Worm (Caenorhabditis elegans) whole organism, young adult: Measurements from ENCODE around the gene C27H6.8.
A peak's percentile ranks its signal among the peaks of the same experiment; 100 is the strongest.

Experiments used
- B0019.2 ChIP-seq: fragments of 200-800 bp; sonication (Bioruptor generic); conservative IDR thresholded peaks from 2 replicates; pipeline ENCODE4 v1.3.6; 2022; ENCODE audit warnings: missing genetic modification reagents, missing genetic modification characterization, missing compliant biosample characterization
- B0261.1 ChIP-seq: sonication (generic microtip); optimal IDR thresholded peaks from 2 replicates; lab custom pipeline; 2016; ENCODE audit warnings: mild to moderate bottlenecking, missing genetic modification characterization, moderate library complexity, missing compliant biosample characterization
- F10E7.11 ChIP-seq: sonication (generic microtip); optimal IDR thresholded peaks from 2 replicates; lab custom pipeline; 2017; ENCODE audit warnings: mild to moderate bottlenecking, missing genetic modification characterization, moderate library complexity, missing compliant biosample characterization
- F33H1.4 ChIP-seq: fragments of 200-800 bp; sonication (Bioruptor generic); IDR thresholded peaks from 2 replicates; pipeline ENCODE4 v1.3.6; 2022; ENCODE audit warnings: missing genetic modification reagents, missing genetic modification characterization, missing compliant biosample characterization
- F37B4.10 ChIP-seq: fragments of 200-800 bp; sonication (Bioruptor generic); IDR thresholded peaks from 2 replicates; pipeline ENCODE4 v1.3.6; 2022; ENCODE audit warnings: missing genetic modification characterization, missing compliant biosample characterization
- F49E8.2 ChIP-seq: sonication (generic microtip); optimal IDR thresholded peaks from 3 replicates; lab custom pipeline; 2017; ENCODE audit warnings: missing genetic modification characterization, mild to moderate bottlenecking, missing compliant biosample characterization, antibody characterized with exemption, moderate library complexity; ENCODE audit not compliant: insufficient read depth
- K11D2.4 ChIP-seq: fragments of 200-800 bp; sonication (Bioruptor generic); IDR thresholded peaks from 2 replicates; pipeline ENCODE4 v1.3.6; 2022; ENCODE audit warnings: missing genetic modification reagents, missing genetic modification characterization, missing compliant biosample characterization
- T26A5.8 ChIP-seq: sonication (generic microtip); optimal IDR thresholded peaks from 2 replicates; lab custom pipeline; 2016; ENCODE audit warnings: missing genetic modification characterization, missing compliant biosample characterization
- Y53F4B.3 ChIP-seq: fragments of 200-800 bp; sonication (Bioruptor generic); IDR thresholded peaks from 2 replicates; pipeline ENCODE4 v1.3.6; 2022; ENCODE audit warnings: missing genetic modification reagents, missing genetic modification characterization, missing compliant biosample characterization
- Y67H2A.10 ChIP-seq: fragments of 200-800 bp; sonication (Bioruptor generic); conservative IDR thresholded peaks from 2 replicates; pipeline ENCODE4 v1.3.6; 2022; ENCODE audit warnings: missing genetic modification reagents, missing genetic modification characterization, missing compliant biosample characterization
- Y95B8A.8 ChIP-seq: fragments of 200-800 bp; sonication (Bioruptor generic); IDR thresholded peaks from 2 replicates; pipeline ENCODE4 v1.3.6; 2022; ENCODE audit warnings: missing genetic modification reagents, missing genetic modification characterization, missing compliant biosample characterization
- aptf-3 ChIP-seq: fragments of 200-800 bp; sonication (Bioruptor generic); IDR thresholded peaks from 2 replicates; pipeline ENCODE4 v1.3.6; 2022; ENCODE audit warnings: missing genetic modification characterization, missing compliant biosample characterization
- athp-1 ChIP-seq: sonication (generic microtip); optimal IDR thresholded peaks from 2 replicates; lab custom pipeline; 2017; ENCODE audit warnings: mild to moderate bottlenecking, missing genetic modification characterization, missing compliant biosample characterization
- cebp-2 ChIP-seq: fragments of 200-800 bp; sonication (Bioruptor generic); IDR thresholded peaks from 2 replicates; pipeline ENCODE4 v1.3.6; 2022; ENCODE audit warnings: missing genetic modification characterization, missing compliant biosample characterization
- ceh-100 ChIP-seq: fragments of 200-800 bp; sonication (Bioruptor generic); IDR thresholded peaks from 2 replicates; pipeline ENCODE4 v1.3.6; 2022; ENCODE audit warnings: missing genetic modification reagents, missing genetic modification characterization, missing compliant biosample characterization
- chd-7 ChIP-seq: sonication (generic microtip); optimal IDR thresholded peaks from 2 replicates; lab custom pipeline; 2016; ENCODE audit warnings: mild to moderate bottlenecking, missing genetic modification characterization, moderate library complexity, missing compliant biosample characterization
- die-1 ChIP-seq: sonication (generic microtip); optimal IDR thresholded peaks from 2 replicates; lab custom pipeline; 2016; ENCODE audit warnings: missing genotype, mild to moderate bottlenecking, missing genetic modification characterization, missing compliant biosample characterization
- dox-1 ChIP-seq: fragments of 200-800 bp; sonication (Bioruptor generic); IDR thresholded peaks from 2 replicates; pipeline ENCODE4 v1.3.6; 2022; ENCODE audit warnings: missing genetic modification reagents, missing genetic modification characterization, missing compliant biosample characterization
- egl-44 ChIP-seq: fragments of 200-800 bp; sonication (Bioruptor generic); IDR thresholded peaks from 2 replicates; pipeline ENCODE4 v1.3.6; 2022; ENCODE audit warnings: missing genetic modification reagents, missing genetic modification characterization, missing compliant biosample characterization
- egrh-3 ChIP-seq: fragments of 200-800 bp; sonication (Bioruptor generic); IDR thresholded peaks from 2 replicates; pipeline ENCODE4 v1.3.6; 2022; ENCODE audit warnings: missing genetic modification reagents, missing genetic modification characterization, missing compliant biosample characterization
- him-1 ChIP-seq: sonication (generic microtip); optimal IDR thresholded peaks from 2 replicates; lab custom pipeline; 2016; ENCODE audit warnings: missing genotype, missing genetic modification reagents, missing genetic modification characterization, missing compliant biosample characterization
- hmg-20 ChIP-seq: fragments of 200-800 bp; sonication (Bioruptor generic); IDR thresholded peaks from 2 replicates; pipeline ENCODE4 v1.3.6; 2022; ENCODE audit warnings: missing genetic modification reagents, missing genetic modification characterization, missing compliant biosample characterization
- lag-1 ChIP-seq: fragments of 200-800 bp; sonication (Bioruptor generic); IDR thresholded peaks from 2 replicates; pipeline ENCODE4 v1.3.6; 2022; ENCODE audit warnings: missing genetic modification reagents, missing genetic modification characterization, missing compliant biosample characterization
- lin-26 ChIP-seq: fragments of 200-800 bp; sonication (Bioruptor generic); IDR thresholded peaks from 2 replicates; pipeline ENCODE4 v1.3.6; 2022; ENCODE audit warnings: missing genetic modification reagents, missing genetic modification characterization, missing compliant biosample characterization
- lin-35 ChIP-seq, 3 experiments: fragments of 150-350 bp in 2 of 3; sonication (generic microtip) in 1 of 3; optimal IDR thresholded peaks; 2 replicates each; lab custom pipeline; 2014 to 2018; ENCODE audit warnings: missing biosample characterization in 3 of 3, missing genetic modification characterization in 3 of 3, missing genetic modification reagents in 3 of 3
- madf-10 ChIP-seq: sonication (generic microtip); optimal IDR thresholded peaks from 2 replicates; lab custom pipeline; 2016; ENCODE audit warnings: mild to moderate bottlenecking, missing genetic modification characterization, missing compliant biosample characterization
- nfyb-1 ChIP-seq: fragments of 200-800 bp; sonication (Bioruptor generic); IDR thresholded peaks from 2 replicates; pipeline ENCODE4 v1.3.6; 2022; ENCODE audit warnings: missing genetic modification reagents, missing genetic modification characterization, missing compliant biosample characterization
- nhr-80 ChIP-seq: sonication (generic microtip); optimal IDR thresholded peaks from 2 replicates; lab custom pipeline; 2016; ENCODE audit warnings: missing genetic modification characterization, missing compliant biosample characterization
- repo-1 ChIP-seq: sonication (generic microtip); optimal IDR thresholded peaks from 2 replicates; lab custom pipeline; 2017; ENCODE audit warnings: mild to moderate bottlenecking, missing genetic modification characterization, missing compliant biosample characterization
- rpc-1 ChIP-seq, 2 experiments: fragments of 150-350 bp in 1 of 2; sonication (generic microtip) in 1 of 2; optimal IDR thresholded peaks; 2 replicates each; lab custom pipeline; 2014 to 2018; ENCODE audit warnings: missing biosample characterization in 1 of 2, missing genetic modification characterization in 1 of 2, missing genetic modification reagents in 1 of 2, missing genotype in 1 of 2
- sdz-38 ChIP-seq: sonication (generic microtip); optimal IDR thresholded peaks from 2 replicates; lab custom pipeline; 2016; ENCODE audit warnings: missing genotype, missing genetic modification characterization, missing compliant biosample characterization
- ztf-18 ChIP-seq: sonication (generic microtip); optimal IDR thresholded peaks from 2 replicates; lab custom pipeline; 2016; ENCODE audit warnings: missing genotype, mild to moderate bottlenecking, missing genetic modification characterization, missing compliant biosample characterization
- ztf-25 ChIP-seq: fragments of 200-800 bp; sonication (Bioruptor generic); IDR thresholded peaks from 2 replicates; pipeline ENCODE4 v1.3.6; 2022; ENCODE audit warnings: missing genetic modification reagents, missing genetic modification characterization, missing compliant biosample characterization
- ztf-28 ChIP-seq: fragments of 200-800 bp; sonication (Bioruptor generic); IDR thresholded peaks from 2 replicates; pipeline ENCODE4 v1.3.6; 2022; ENCODE audit warnings: missing genetic modification reagents, missing genetic modification characterization, missing compliant biosample characterization

C27H6.8 gene

DNA sequence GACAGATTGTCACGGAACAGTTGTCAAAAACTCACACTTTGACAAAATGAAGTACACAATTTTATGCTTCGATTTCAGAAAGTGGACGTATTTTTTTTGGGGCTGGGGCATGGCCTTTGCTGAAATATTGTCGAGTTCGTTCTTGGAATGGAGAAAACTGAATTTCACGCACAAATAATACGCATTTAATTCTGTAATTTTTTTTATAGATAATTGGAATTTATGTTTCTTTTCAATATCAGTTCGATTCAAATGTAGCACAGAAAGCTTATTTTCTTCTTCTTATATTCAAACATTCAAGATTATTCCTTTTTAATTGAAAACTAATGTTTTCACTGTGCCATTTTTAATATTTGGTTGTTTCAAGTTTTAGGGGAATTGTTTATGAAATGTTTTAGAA lies 27.2 kb downstream of the C27H6.8 start, which contains the start of gene T07C12.10:
TSS of gene T07C12.10 (minus strand) at position 101 of the 400 bp plus-strand sequence.
- TF ChIP-seq F33H1.4 (no peak), rpc-1 (optimal IDR thresholded peaks at IDR 0.05; lab: Kevin White, UChicago) (no peak), rpc-1 (tag; optimal IDR thresholded peaks at IDR 0.05; lab: Kevin White, UChicago) (no peak)

DNA sequence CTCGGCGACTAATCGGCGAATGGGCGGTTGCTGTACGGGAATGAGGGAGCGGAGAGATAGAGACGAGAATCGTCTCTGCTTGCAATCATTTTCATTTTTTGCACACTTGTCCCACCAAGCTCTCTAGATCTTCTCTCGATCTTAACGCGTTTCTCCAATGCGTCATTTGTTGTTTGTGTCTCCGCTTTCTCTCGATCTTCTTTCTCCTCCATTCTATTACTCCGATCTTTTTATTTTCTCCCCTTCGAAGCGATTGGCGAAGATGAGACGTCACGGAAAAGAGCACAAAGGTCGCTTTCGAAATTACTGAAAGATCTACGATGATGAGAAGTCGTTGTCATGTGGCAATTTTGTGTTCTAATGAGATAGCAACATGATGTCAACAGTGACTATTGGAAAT lies 28.9 kb downstream of the C27H6.8 start:
- TF ChIP-seq B0019.2: no peak
- TF ChIP-seq nfyb-1: no peak
- TF ChIP-seq F37B4.10 (GFP tag; lab: Robert Waterston, UW): no peak
- TF ChIP-seq, all 124 proteins: peak for 0

DNA sequence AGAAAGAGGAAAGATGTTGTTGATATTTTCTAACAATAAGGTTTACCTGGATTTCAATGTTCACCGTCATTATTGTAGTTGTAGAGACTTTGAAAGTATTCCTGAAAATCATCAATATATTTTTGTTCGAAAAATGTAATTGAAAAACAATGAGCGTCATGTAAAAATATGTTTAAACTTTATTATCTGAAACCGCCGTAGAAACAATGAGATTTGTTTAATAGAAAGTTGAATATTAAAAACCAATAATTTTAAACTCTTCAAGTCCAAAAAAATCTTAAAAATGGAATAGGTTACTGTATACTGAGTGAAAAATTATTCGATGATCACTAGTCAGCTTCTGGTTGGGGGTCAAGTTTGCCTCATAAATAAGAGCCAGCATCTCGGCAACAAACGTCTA lies 29.4 kb downstream of the C27H6.8 start, which contains the start of gene anmt-3:
TSS of gene anmt-3 (minus strand) at position 101 of the 400 bp plus-strand sequence.
- TF ChIP-seq lin-26 (GFP tag; lab: Robert Waterston, UW): no peak
- no peak for TF ChIP-seq ztf-18 (tag; lab: Kevin White, UChicago)
- TF ChIP-seq dox-1 (GFP tag; lab: Robert Waterston, UW): no peak
- no peak for TF ChIP-seq Y95B8A.8
- no peak for TF ChIP-seq egrh-3 (GFP tag; lab: Robert Waterston, UW)
- TF ChIP-seq T26A5.8 (tag; lab: Kevin White, UChicago): no peak
- no peak for TF ChIP-seq B0019.2
- TF ChIP-seq F49E8.2 (tag; lab: Kevin White, UChicago): no peak
- TF ChIP-seq K11D2.4 (GFP tag; lab: Robert Waterston, UW): no peak
- TF ChIP-seq aptf-3 (GFP tag; lab: Robert Waterston, UW): no peak
- no peak for TF ChIP-seq F10E7.11 (tag; lab: Kevin White, UChicago)

DNA sequence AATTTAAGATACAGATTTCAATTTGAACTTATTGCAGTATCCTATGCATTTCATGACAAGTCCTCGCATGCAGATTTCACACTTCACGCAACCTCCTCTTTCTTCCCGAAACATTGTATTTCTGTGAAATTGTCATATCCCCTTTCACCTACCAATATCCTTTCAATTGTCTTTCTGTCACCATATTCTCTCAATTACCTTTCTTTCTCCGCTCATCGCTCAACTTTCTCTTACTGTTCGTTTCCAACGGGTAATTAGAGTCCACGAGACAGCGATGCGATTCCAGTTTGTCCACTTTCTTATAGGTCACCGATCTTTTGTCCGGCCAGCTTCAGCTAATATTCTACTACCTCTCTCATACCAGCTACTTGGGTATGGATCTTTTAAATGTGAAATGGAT lies 35.2 kb downstream of the C27H6.8 start, which contains the start of gene mam-5:
TSS of gene mam-5 (plus strand) at position 304 of the 400 bp plus-strand sequence.
- no peak for TF ChIP-seq ceh-100 (GFP tag; lab: Robert Waterston, UW)
- no peak for TF ChIP-seq egl-44 (GFP tag; lab: Robert Waterston, UW)
- no peak for TF ChIP-seq lin-35 (GFP tag; optimal IDR thresholded peaks at IDR 0.05; lab: Kevin White, UChicago)
- no peak for TF ChIP-seq madf-10 (tag; lab: Kevin White, UChicago)
- TF ChIP-seq chd-7 (tag; lab: Kevin White, UChicago): no peak

DNA sequence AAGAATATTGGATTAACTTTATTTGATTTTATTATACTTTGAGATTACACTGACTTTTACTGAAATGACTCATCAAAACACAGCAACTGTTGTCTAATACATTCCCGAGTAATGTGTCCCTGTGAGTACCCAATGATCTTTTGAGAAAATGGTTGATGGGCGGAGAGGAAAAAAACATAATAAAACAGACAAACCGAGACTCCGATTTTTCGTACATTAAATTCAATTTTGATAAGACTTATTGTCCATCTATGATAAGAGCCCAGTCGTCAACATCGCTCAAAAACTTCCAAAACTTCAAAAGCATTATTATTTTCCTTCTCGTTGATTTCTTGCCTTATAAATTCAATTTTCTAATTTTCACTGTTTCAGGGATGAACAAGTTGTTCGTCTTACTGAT lies 36.7 kb downstream of the C27H6.8 start, which contains the start of gene ttr-46:
TSS of gene ttr-46 (plus strand) at position 373 of the 400 bp plus-strand sequence.
- TF ChIP-seq Y53F4B.3 (GFP tag; lab: Robert Waterston, UW) (no peak), nhr-80 (tag; lab: Kevin White, UChicago) (peak; percentile 69)
- TF ChIP-seq, all 124 proteins: peak for 1

DNA sequence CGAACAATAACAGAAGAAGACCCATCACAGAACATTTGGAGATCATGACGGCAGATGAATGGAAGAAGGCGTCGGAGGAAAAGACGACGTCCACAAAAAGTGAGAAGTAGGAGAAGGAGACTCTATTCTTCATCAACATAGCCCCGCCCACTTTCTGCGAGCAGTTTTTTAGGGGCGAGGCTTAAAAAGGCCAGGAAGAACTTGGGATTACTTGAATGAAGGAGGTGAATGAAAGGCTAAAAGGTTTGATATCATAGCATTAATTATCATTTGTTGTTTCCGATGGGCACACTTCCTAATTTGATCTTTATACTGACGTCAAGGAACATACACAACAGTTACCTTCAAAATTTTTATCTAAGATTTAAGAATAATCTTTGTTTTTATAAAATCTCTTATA lies 38.7 kb downstream of the C27H6.8 start, which contains the start of gene nlp-58:
TSS of gene nlp-58 (minus strand) at position 101 of the 400 bp plus-strand sequence.
- TF ChIP-seq lag-1 (GFP tag; lab: Robert Waterston, UW) (no peak), him-1 (no peak), lin-26 (GFP tag; lab: Robert Waterston, UW) (no peak), sdz-38 (no peak)

DNA sequence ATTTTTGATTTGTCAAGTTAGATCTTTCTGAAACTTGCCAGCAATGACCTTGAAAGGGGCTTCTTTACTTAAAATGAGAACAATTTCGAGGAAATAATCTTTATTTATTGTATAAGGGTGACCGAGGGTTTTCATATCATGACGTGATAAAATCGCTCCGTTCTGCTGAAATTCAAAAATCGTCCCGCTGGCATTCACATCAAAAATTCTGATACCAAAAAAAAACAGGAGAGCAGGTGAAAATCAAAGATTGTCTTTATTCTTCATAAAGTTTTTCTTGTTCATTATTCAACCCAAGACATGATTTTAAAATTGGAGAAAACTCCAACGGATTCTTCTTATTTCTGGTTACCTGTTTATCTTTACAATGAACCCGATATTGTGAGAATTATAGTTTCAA lies 43.5 kb downstream of the C27H6.8 start, which contains the start of gene sre-28:
TSS of gene sre-28 (plus strand) at position 301 of the 400 bp plus-strand sequence.
- TF ChIP-seq sdz-38 (no peak), hmg-20 (GFP tag; lab: Robert Waterston, UW) (no peak), K11D2.4 (GFP tag; lab: Robert Waterston, UW) (no peak), ztf-25 (GFP tag; lab: Robert Waterston, UW) (no peak), athp-1 (no peak), Y67H2A.10 (GFP tag; lab: Robert Waterston, UW) (no peak), repo-1 (tag; lab: Kevin White, UChicago) (no peak), nfyb-1 (no peak), ztf-28 (GFP tag; lab: Robert Waterston, UW) (no peak), cebp-2 (GFP tag; lab: Robert Waterston, UW) (no peak), B0261.1 (tag; lab: Kevin White, UChicago) (no peak), die-1 (tag; lab: Kevin White, UChicago) (no peak)
